Worm (Caenorhabditis elegans): ENCODE data around the gene D1014.2.

- TF ChIP-seq ama-1 (optimal IDR thresholded peaks at IDR 0.05) (no peak), hmbx-1 (tag; optimal IDR thresholded peaks at IDR 0.05) (no peak), flt-1 (GFP tag; IDR thresholded peaks at IDR 0.05) (no peak), ets-7 (tag; optimal IDR thresholded peaks at IDR 0.05) (no peak), hmg-4 (GFP tag; optimal IDR thresholded peaks at IDR 0.05) (no peak), B0310.2 (tag; optimal IDR thresholded peaks at IDR 0.05) (no peak), ceh-13 (GFP tag; optimal IDR thresholded peaks at IDR 0.05) (no peak), F13C5.2 (tag; optimal IDR thresholded peaks at IDR 0.05) (no peak), ceh-36 (tag; optimal IDR thresholded peaks at IDR 0.05) (no peak), tbx-37 (GFP tag; conservative IDR thresholded peaks at IDR 0.05) (no peak), hnd-1 (tag; optimal IDR thresholded peaks at IDR 0.05) (no peak), tbx-11 (GFP tag; IDR thresholded peaks at IDR 0.05) (no peak)
Measured at ce11 chrV:8131628-8132027, 12.1 kb upstream of the D1014.2 start.
